Worm (Caenorhabditis elegans) whole organism, L4 larva: ENCODE measurements around the gene thoc-5.

ENCODE experiments used
- ceh-28 ChIP-seq: fragments of 150-350 bp; optimal IDR thresholded peaks from 2 replicates; lab custom pipeline; 2014; ENCODE audit warnings: missing biosample characterization, missing genetic modification reagents, missing genetic modification characterization
- dpl-1 ChIP-seq: fragments of 150-350 bp; optimal IDR thresholded peaks from 2 replicates; lab custom pipeline; 2014; ENCODE audit warnings: missing biosample characterization, missing genetic modification reagents, missing genetic modification characterization
- fos-1 ChIP-seq: fragments of 150-350 bp; optimal IDR thresholded peaks from 2 replicates; lab custom pipeline; 2014; ENCODE audit warnings: missing biosample characterization, missing genetic modification characterization
- mes-2 ChIP-seq: sonication (generic microtip); optimal IDR thresholded peaks from 2 replicates; lab custom pipeline; 2016; ENCODE audit warnings: missing genotype, mild to moderate bottlenecking, missing genetic modification characterization, missing compliant biosample characterization; ENCODE audit not compliant: poor library complexity, severe bottlenecking
- nhr-28 ChIP-seq: fragments of 150-350 bp; optimal IDR thresholded peaks from 2 replicates; lab custom pipeline; 2014; ENCODE audit warnings: missing biosample characterization, missing genetic modification characterization
- tra-1 ChIP-seq: fragments of 200-800 bp; sonication (Bioruptor generic); IDR thresholded peaks from 2 replicates; pipeline ENCODE4 v1.3.6; 2022; ENCODE audit warnings: missing genetic modification reagents, missing genetic modification characterization, missing compliant biosample characterization
- unc-39 ChIP-seq: sonication (generic microtip); optimal IDR thresholded peaks from 2 replicates; lab custom pipeline; 2017; ENCODE audit warnings: missing biosample characterization, missing genetic modification characterization
- zag-1 ChIP-seq: fragments of 150-350 bp; optimal IDR thresholded peaks from 2 replicates; lab custom pipeline; 2014; ENCODE audit warnings: missing biosample characterization, missing genetic modification characterization

ce11 chrIII:5340530-5340929, 8.7 kb downstream of the thoc-5 start:
- TF ChIP-seq ceh-28 (tag; lab: Kevin White, UChicago) (no peak), nhr-28 (tag; lab: Kevin White, UChicago) (no peak), unc-39 (tag; lab: Kevin White, UChicago) (no peak), dpl-1 (GFP tag; lab: Kevin White, UChicago) (no peak), zag-1 (tag; lab: Kevin White, UChicago) (no peak), tra-1 (GFP tag; lab: Robert Waterston, UW) (no peak), fos-1 (tag; lab: Kevin White, UChicago) (no peak), mes-2 (tag; lab: Kevin White, UChicago) (no peak)
